Fruit fly (Drosophila melanogaster) whole organism, embryonic: Measurements from ENCODE around the gene CG42471.

Experiments used
- Adf1 ChIP-seq: fragments of 200-800 bp; sonication (Bioruptor generic); IDR thresholded peaks from 2 replicates; pipeline ENCODE4 v1.3.6; 2022; ENCODE audit warnings: missing biosample characterization, missing genetic modification characterization
- Bdp1 ChIP-seq: fragments of 200-800 bp; sonication (Bioruptor generic); optimal IDR thresholded peaks from 3 replicates; lab custom pipeline; 2016; ENCODE audit warnings: missing biosample characterization, missing genetic modification characterization
- Lhr ChIP-seq: fragments of 200-800 bp; sonication (Bioruptor generic); optimal IDR thresholded peaks from 3 replicates; lab custom pipeline; 2017; ENCODE audit warnings: mild to moderate bottlenecking, missing biosample characterization, missing genetic modification reagents, missing genetic modification characterization
- br ChIP-seq: fragments of >200 bp; optimal IDR thresholded peaks from 2 replicates; lab custom pipeline; 2017
- chn ChIP-seq: fragments of 200-800 bp; sonication (Bioruptor generic); optimal IDR thresholded peaks from 2 replicates; lab custom pipeline; 2016; ENCODE audit warnings: missing biosample characterization, missing genetic modification characterization
- dmrt99B ChIP-seq: fragments of 200-800 bp; sonication (Bioruptor generic); optimal IDR thresholded peaks from 2 replicates; lab custom pipeline; 2018; ENCODE audit warnings: missing biosample characterization, mild to moderate bottlenecking, missing genetic modification characterization, moderate library complexity
- fd64A ChIP-seq: fragments of 200-800 bp; sonication (Bioruptor generic); optimal IDR thresholded peaks from 3 replicates; lab custom pipeline; 2018; ENCODE audit warnings: missing biosample characterization, mild to moderate bottlenecking, missing genetic modification characterization
- mam ChIP-seq: fragments of 200-800 bp; sonication (Bioruptor generic); optimal IDR thresholded peaks from 3 replicates; lab custom pipeline; 2016; ENCODE audit warnings: missing biosample characterization, missing genetic modification characterization
- psq ChIP-seq: fragments of 200-800 bp; sonication (Bioruptor generic); optimal IDR thresholded peaks from 2 replicates; lab custom pipeline; 2017; ENCODE audit warnings: missing biosample characterization, missing genetic modification characterization

- no peak for TF ChIP-seq mam (GFP tag; lab: Kevin White, UChicago)
- TF ChIP-seq Lhr (GFP tag; lab: Kevin White, UChicago): no peak
- no peak for TF ChIP-seq Adf1 (GFP tag; lab: Robert Waterston, UW)
- TF ChIP-seq br: no peak
- no peak for TF ChIP-seq Bdp1 (GFP tag; lab: Kevin White, UChicago)
- TF ChIP-seq psq (GFP tag; lab: Kevin White, UChicago): no peak
- no peak for TF ChIP-seq fd64A
- no peak for TF ChIP-seq chn
- TF ChIP-seq dmrt99B (tag; lab: Kevin White, UChicago): no peak
Measured at dm6 chr2L:11788034-11788433, 34.2 kb upstream of the CG42471 start, which contains the start of gene CG14931.
